Fruit fly (Drosophila melanogaster): ENCODE measurements around the gene Ilp1.

- no peak for TF ChIP-seq bab1 (GFP tag; optimal IDR thresholded peaks at IDR 0.05)
- no peak for TF ChIP-seq kay (GFP tag; ENCODE audit: borderline replicate concordance)
- TF ChIP-seq CG14711 (tag; optimal IDR thresholded peaks at IDR 0.05), result no peak
- TF ChIP-seq CG7101 (tag; optimal IDR thresholded peaks at IDR 0.05), result no peak
- no peak for TF ChIP-seq CG7045 (GFP tag; optimal IDR thresholded peaks at IDR 0.05)
Measured at dm6 chr3L:9766364-9766763, 31.9 kb upstream of the Ilp1 start.
